Fruit fly (Drosophila melanogaster) whole organism, embryonic: Measurements from ENCODE around the gene RIOK2.
A peak's percentile ranks its signal among the peaks of the same experiment; 100 is the strongest.

Experiments
- Atf6 ChIP-seq: fragments of 200-800 bp; sonication (Bioruptor generic); IDR thresholded peaks from 2 replicates; pipeline ENCODE4 v1.3.6; 2022; ENCODE audit warnings: missing biosample characterization, missing genetic modification characterization
- Bteb2 ChIP-seq: fragments of 200-800 bp; sonication (Bioruptor generic); optimal IDR thresholded peaks from 2 replicates; lab custom pipeline; 2016; ENCODE audit warnings: missing biosample characterization, missing genetic modification characterization
- CG10147 ChIP-seq: fragments of 200-800 bp; sonication (Bioruptor generic); optimal IDR thresholded peaks from 2 replicates; lab custom pipeline; 2019; ENCODE audit warnings: missing biosample characterization, mild to moderate bottlenecking, missing genetic modification characterization, moderate library complexity
- CG10274 ChIP-seq: fragments of 200-800 bp; sonication (Bioruptor generic); optimal IDR thresholded peaks from 3 replicates; lab custom pipeline; 2017; ENCODE audit warnings: missing biosample characterization, mild to moderate bottlenecking, missing genetic modification characterization
- CG12769 ChIP-seq: fragments of 200-800 bp; sonication (Bioruptor generic); optimal IDR thresholded peaks from 2 replicates; lab custom pipeline; 2019; ENCODE audit warnings: missing biosample characterization, mild to moderate bottlenecking, missing genetic modification characterization, moderate library complexity
- CG15011 ChIP-seq: fragments of 200-800 bp; sonication (Bioruptor generic); optimal IDR thresholded peaks from 3 replicates; lab custom pipeline; 2018; ENCODE audit warnings: missing biosample characterization, mild to moderate bottlenecking, missing genetic modification characterization
- CG17568 ChIP-seq: fragments of 200-800 bp; sonication (Bioruptor generic); optimal IDR thresholded peaks from 2 replicates; lab custom pipeline; 2018; ENCODE audit warnings: missing biosample characterization, mild to moderate bottlenecking, missing genetic modification characterization, moderate library complexity
- CG18262 ChIP-seq: fragments of 200-800 bp; optimal IDR thresholded peaks from 3 replicates; lab custom pipeline; 2019; ENCODE audit warnings: missing biosample characterization, mild to moderate bottlenecking, missing genetic modification characterization, moderate library complexity
- CG2712 ChIP-seq: fragments of 200-800 bp; optimal IDR thresholded peaks from 3 replicates; lab custom pipeline; 2019; ENCODE audit warnings: missing biosample characterization, mild to moderate bottlenecking, missing genetic modification characterization, moderate library complexity
- CG2889 ChIP-seq: fragments of 200-800 bp; sonication (Bioruptor generic); IDR thresholded peaks from 3 replicates; pipeline ENCODE4 v1.3.6; 2022; ENCODE audit warnings: missing biosample characterization, missing genetic modification characterization
- CG32532 ChIP-seq: fragments of 200-800 bp; sonication (Bioruptor generic); IDR thresholded peaks from 2 replicates; pipeline ENCODE4 v1.3.6; 2022; ENCODE audit warnings: missing biosample characterization, missing genetic modification characterization
- CG32767 ChIP-seq: fragments of 200-800 bp; sonication (Bioruptor generic); IDR thresholded peaks from 2 replicates; pipeline ENCODE4 v1.3.6; 2022; ENCODE audit warnings: missing biosample characterization, missing genetic modification characterization
- CG3407 ChIP-seq: fragments of 200-800 bp; sonication (Bioruptor generic); optimal IDR thresholded peaks from 2 replicates; lab custom pipeline; 2018; ENCODE audit warnings: missing biosample characterization, mild to moderate bottlenecking, missing genetic modification characterization
- CG6813 ChIP-seq: fragments of 200-800 bp; sonication (Bioruptor generic); optimal IDR thresholded peaks from 2 replicates; lab custom pipeline; 2017; ENCODE audit warnings: missing biosample characterization, missing genetic modification characterization, mild to moderate bottlenecking, moderate library complexity, missing genetic modification reagents
- CG6854 ChIP-seq: fragments of 200-800 bp; sonication (Bioruptor generic); optimal IDR thresholded peaks from 3 replicates; lab custom pipeline; 2017; ENCODE audit warnings: missing biosample characterization, mild to moderate bottlenecking, missing genetic modification characterization
- CG7556 ChIP-seq: fragments of 200-800 bp; sonication (Bioruptor generic); optimal IDR thresholded peaks from 2 replicates; lab custom pipeline; 2017; ENCODE audit warnings: missing biosample characterization, mild to moderate bottlenecking, missing genetic modification characterization
- CG7745 ChIP-seq: fragments of 200-800 bp; sonication (Bioruptor generic); optimal IDR thresholded peaks from 2 replicates; lab custom pipeline; 2018; ENCODE audit warnings: missing biosample characterization, mild to moderate bottlenecking, missing genetic modification characterization, moderate library complexity
- CG7987 ChIP-seq: fragments of 200-800 bp; sonication (Bioruptor generic); optimal IDR thresholded peaks from 2 replicates; lab custom pipeline; 2018; ENCODE audit warnings: missing biosample characterization, mild to moderate bottlenecking, missing genetic modification characterization, moderate library complexity
- CG8089 ChIP-seq: fragments of 200-800 bp; sonication (Bioruptor generic); optimal IDR thresholded peaks from 3 replicates; lab custom pipeline; 2016; ENCODE audit warnings: missing biosample characterization, missing genetic modification characterization
- Deaf1 ChIP-seq: fragments of 200-800 bp; optimal IDR thresholded peaks from 3 replicates; lab custom pipeline; 2019; ENCODE audit warnings: missing biosample characterization, mild to moderate bottlenecking, missing genetic modification characterization, moderate library complexity
- Jarid2 ChIP-seq: fragments of 200-800 bp; sonication (Bioruptor generic); optimal IDR thresholded peaks from 3 replicates; lab custom pipeline; 2017; ENCODE audit warnings: mild to moderate bottlenecking, missing biosample characterization, missing genetic modification reagents, missing genetic modification characterization
- MBD-R2 ChIP-seq: fragments of 200-800 bp; sonication (Bioruptor generic); IDR thresholded peaks from 2 replicates; pipeline ENCODE4 v1.3.6; 2022; ENCODE audit warnings: missing biosample characterization, missing genetic modification characterization
- MESR4 ChIP-seq: fragments of 200-800 bp; sonication (Bioruptor generic); optimal IDR thresholded peaks from 2 replicates; lab custom pipeline; 2018; ENCODE audit warnings: missing biosample characterization, mild to moderate bottlenecking, missing genetic modification characterization, moderate library complexity
- NC2β ChIP-seq: fragments of 200-800 bp; sonication (Bioruptor generic); optimal IDR thresholded peaks from 2 replicates; lab custom pipeline; 2016; ENCODE audit warnings: missing biosample characterization, missing genetic modification characterization
- NK7.1 ChIP-seq: fragments of 200-800 bp; sonication (Bioruptor generic); optimal IDR thresholded peaks from 3 replicates; lab custom pipeline; 2016; ENCODE audit warnings: missing biosample characterization, missing genetic modification characterization
- NfI ChIP-seq: fragments of 200-800 bp; sonication (Bioruptor generic); optimal IDR thresholded peaks from 3 replicates; lab custom pipeline; 2018; ENCODE audit warnings: missing biosample characterization, mild to moderate bottlenecking, missing genetic modification characterization, moderate library complexity
- Oli ChIP-seq: fragments of 200-800 bp; sonication (Bioruptor generic); optimal IDR thresholded peaks from 2 replicates; lab custom pipeline; 2018; ENCODE audit warnings: missing biosample characterization, mild to moderate bottlenecking, missing genetic modification characterization, moderate library complexity
- PHDP ChIP-seq: fragments of 200-800 bp; sonication (Bioruptor generic); optimal IDR thresholded peaks from 3 replicates; lab custom pipeline; 2018; ENCODE audit warnings: missing biosample characterization, mild to moderate bottlenecking, missing genetic modification characterization, moderate library complexity
- Sry-δ ChIP-seq: fragments of 200-800 bp; sonication (Bioruptor generic); optimal IDR thresholded peaks from 2 replicates; lab custom pipeline; 2016; ENCODE audit warnings: missing biosample characterization, missing genetic modification characterization
- YL-1 ChIP-seq: fragments of 200-800 bp; sonication (Bioruptor generic); optimal IDR thresholded peaks from 3 replicates; lab custom pipeline; 2017; ENCODE audit warnings: missing biosample characterization, mild to moderate bottlenecking, missing genetic modification characterization
- cato ChIP-seq: fragments of 200-800 bp; sonication (Bioruptor generic); optimal IDR thresholded peaks from 2 replicates; lab custom pipeline; 2016; ENCODE audit warnings: missing biosample characterization, missing genetic modification characterization, borderline replicate concordance
- caup ChIP-seq: fragments of 200-800 bp; sonication (Bioruptor generic); optimal IDR thresholded peaks from 3 replicates; lab custom pipeline; 2017; ENCODE audit warnings: missing biosample characterization, mild to moderate bottlenecking, missing genetic modification characterization, moderate library complexity; ENCODE audit not compliant: severe bottlenecking
- danr ChIP-seq: fragments of 200-800 bp; sonication (Bioruptor generic); IDR thresholded peaks from 2 replicates; pipeline ENCODE4 v1.3.6; 2022; ENCODE audit warnings: missing biosample characterization, missing genetic modification characterization
- dm ChIP-seq: fragments of 200-800 bp; sonication (Bioruptor generic); optimal IDR thresholded peaks from 3 replicates; lab custom pipeline; 2016; ENCODE audit warnings: missing biosample characterization, missing genetic modification characterization
- ems ChIP-seq: fragments of 200-800 bp; sonication (Bioruptor generic); optimal IDR thresholded peaks from 3 replicates; lab custom pipeline; 2016; ENCODE audit warnings: missing biosample characterization, missing genetic modification characterization
- exex ChIP-seq: fragments of 200-800 bp; sonication (Bioruptor generic); optimal IDR thresholded peaks from 4 replicates; lab custom pipeline; 2018; ENCODE audit warnings: missing biosample characterization, mild to moderate bottlenecking, missing genetic modification characterization, moderate library complexity
- fru ChIP-seq: fragments of >200 bp; optimal IDR thresholded peaks from 2 replicates; lab custom pipeline; 2017
- gsb-n ChIP-seq: fragments of 200-800 bp; sonication (Bioruptor generic); optimal IDR thresholded peaks from 3 replicates; lab custom pipeline; 2018; ENCODE audit warnings: missing biosample characterization, mild to moderate bottlenecking, missing genetic modification characterization
- h ChIP-seq: fragments of >200 bp; optimal IDR thresholded peaks from 2 replicates; lab custom pipeline; 2017
- kay ChIP-seq: fragments of 200-800 bp; sonication (Bioruptor generic); optimal IDR thresholded peaks from 2 replicates; lab custom pipeline; 2016; ENCODE audit warnings: missing biosample characterization, missing genetic modification characterization
- lbe ChIP-seq: fragments of 200-800 bp; sonication (Bioruptor generic); optimal IDR thresholded peaks from 2 replicates; lab custom pipeline; 2016; ENCODE audit warnings: missing biosample characterization, mild to moderate bottlenecking, missing genetic modification characterization
- lov ChIP-seq, 2 experiments: fragments of 200-800 bp in 1 of 2; fragments of >200 bp in 1 of 2; sonication (Bioruptor generic) in 1 of 2; IDR thresholded peaks in 1 of 2; optimal IDR thresholded peaks in 1 of 2; 2 replicates in 1 of 2; 3 replicates in 1 of 2; pipeline versions ENCODE4 v1.3.6 to Lab custom; 2017 to 2022; ENCODE audit warnings: missing biosample characterization in 1 of 2, missing genetic modification characterization in 1 of 2
- luna ChIP-seq: fragments of 200-800 bp; sonication (Bioruptor generic); optimal IDR thresholded peaks from 2 replicates; lab custom pipeline; 2016; ENCODE audit warnings: missing biosample characterization, missing genetic modification characterization
- onecut ChIP-seq: fragments of 200-800 bp; sonication (Bioruptor generic); IDR thresholded peaks from 2 replicates; pipeline ENCODE4 v1.3.6; 2022; ENCODE audit warnings: missing biosample characterization, missing genetic modification characterization
- pho ChIP-seq: fragments of 200-800 bp; sonication (Bioruptor generic); optimal IDR thresholded peaks from 2 replicates; lab custom pipeline; 2016; ENCODE audit warnings: missing biosample characterization, missing genetic modification characterization
- seq ChIP-seq: fragments of 200-800 bp; sonication (Bioruptor generic); IDR thresholded peaks from 2 replicates; pipeline ENCODE4 v1.3.6; 2022; ENCODE audit warnings: missing biosample characterization, missing genetic modification characterization
- sim ChIP-seq: fragments of 200-800 bp; sonication (Bioruptor generic); IDR thresholded peaks from 2 replicates; pipeline ENCODE4 v1.3.6; 2022; ENCODE audit warnings: missing biosample characterization, missing genetic modification characterization
- sug ChIP-seq: fragments of 200-800 bp; optimal IDR thresholded peaks from 2 replicates; lab custom pipeline; 2019; ENCODE audit warnings: missing biosample characterization, mild to moderate bottlenecking, missing genetic modification characterization, moderate library complexity
- tgo ChIP-seq: fragments of 200-800 bp; sonication (Bioruptor generic); IDR thresholded peaks from 3 replicates; pipeline ENCODE4 v1.3.6; 2022; ENCODE audit warnings: missing biosample characterization, missing genetic modification characterization
- ttk ChIP-seq: fragments of 200-800 bp; sonication (Bioruptor generic); IDR thresholded peaks from 2 replicates; pipeline ENCODE4 v2.1.2; 2022; ENCODE audit warnings: missing biosample characterization, missing genetic modification characterization
- twi ChIP-seq: fragments of 200-800 bp; optimal IDR thresholded peaks from 2 replicates; lab custom pipeline; 2019; ENCODE audit warnings: missing biosample characterization, mild to moderate bottlenecking, missing genetic modification characterization, moderate library complexity

Gene RIOK2

DNA sequence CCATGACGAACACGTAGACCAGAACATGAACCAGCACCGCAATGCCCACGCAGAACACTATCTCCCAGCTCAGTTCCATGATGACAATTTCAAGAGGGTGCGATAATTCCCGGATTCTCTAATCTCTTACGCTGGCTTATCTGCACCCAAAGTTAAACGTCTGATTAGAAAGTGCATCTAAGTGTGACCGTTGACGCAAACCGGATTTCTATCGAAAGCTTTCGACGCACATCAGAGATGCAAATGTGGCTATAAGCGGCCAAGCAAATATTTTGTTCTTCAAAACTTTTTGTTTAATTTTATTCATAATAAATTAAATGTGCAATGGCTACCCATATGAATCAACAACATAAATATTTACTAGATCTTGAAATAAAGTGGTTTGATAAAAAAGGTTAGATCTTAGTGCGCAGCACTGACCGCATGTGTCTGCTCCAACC, 3.3 kb upstream of the RIOK2 start, which contains the start of the genes Kdsr and CG11858 (continued):
- TF ChIP-seq seq (peak; percentile 55; the same call in 1 of the 2 replicates), MESR4 (GFP tag; lab: Kevin White, UChicago) (peak; percentile 43), CG18262 (peak; percentile 62), CG6813 (GFP tag; lab: Kevin White, UChicago) (no peak), gsb-n (tag; lab: Kevin White, UChicago) (no peak), danr (peak; percentile 58; the same call in 1 of the 2 replicates), NK7.1 (GFP tag; lab: Kevin White, UChicago) (no peak), h (lab: Kevin White, UChicago) (no peak), MBD-R2 (GFP tag; lab: Robert Waterston, UW) (peak; percentile 86), caup (peak; percentile 58), lov (optimal IDR thresholded peaks at IDR 0.05; lab: Kevin White, UChicago) (no peak), lov (GFP tag; IDR thresholded peaks at IDR 0.05; lab: Robert Waterston, UW) (0 out of 3 replicates have a peak, but pooled peaks have one; percentile 63), CG17568 (no peak), CG7745 (tag; lab: Kevin White, UChicago) (no peak), tgo (GFP tag; lab: Robert Waterston, UW) (peak; percentile 77), sug (tag; lab: Kevin White, UChicago) (peak; percentile 70), CG2889 (peak; percentile 72), CG12769 (peak; percentile 68), Deaf1 (tag; lab: Kevin White, UChicago) (no peak), fru (lab: Kevin White, UChicago) (no peak), CG32532 (GFP tag; lab: Robert Waterston, UW) (peak; percentile 68), YL-1 (peak; percentile 3), CG32767 (GFP tag; lab: Robert Waterston, UW) (peak; percentile 23; the same call in 1 of the 2 replicates), Jarid2 (GFP tag; lab: Kevin White, UChicago) (no peak), CG15011 (GFP tag; lab: Kevin White, UChicago) (no peak), NC2β (GFP tag; lab: Kevin White, UChicago) (peak; percentile 46), CG10147 (GFP tag; lab: Kevin White, UChicago) (peak; percentile 63), twi (peak; percentile 30), CG7556 (no peak), ttk (GFP tag; lab: Robert Waterston, UW) (peak; percentile 43; the same call in 1 of the 2 replicates), luna (peak; percentile 40), Oli (peak; percentile 46), sim (GFP tag; lab: Robert Waterston, UW) (0 out of 2 replicates have a peak, but pooled peaks have one; percentile 17), pho (GFP tag; lab: Kevin White, UChicago) (peak; percentile 57), ems (peak; percentile 19), Atf6 (peak; percentile 69), CG7987 (GFP tag; lab: Kevin White, UChicago) (peak; percentile 48), CG8089 (GFP tag; lab: Kevin White, UChicago) (no peak), lbe (GFP tag; lab: Kevin White, UChicago) (no peak), CG10274 (GFP tag; lab: Kevin White, UChicago) (no peak), NfI (GFP tag; lab: Kevin White, UChicago) (peak; percentile 40), CG3407 (GFP tag; lab: Kevin White, UChicago) (no peak), Bteb2 (GFP tag; lab: Kevin White, UChicago) (peak; percentile 68), CG6854 (GFP tag; lab: Kevin White, UChicago) (no peak), Sry-δ (GFP tag; lab: Kevin White, UChicago) (peak; percentile 58), kay (peak; percentile 35), cato (no peak), PHDP (peak; percentile 75), onecut (GFP tag; lab: Robert Waterston, UW) (no peak; the same call in 1 of the 2 replicates), exex (peak; percentile 63), dm (GFP tag; lab: Kevin White, UChicago) (peak; percentile 74), CG2712 (tag; lab: Kevin White, UChicago) (peak; percentile 82)
